Fruit fly (Drosophila melanogaster) whole organism, embryonic: ENCODE data around the gene pcm.

Experiments used
- CG10431 ChIP-seq: fragments of 200-800 bp; sonication (Bioruptor generic); optimal IDR thresholded peaks from 3 replicates; lab custom pipeline; 2018; ENCODE audit warnings: missing biosample characterization, mild to moderate bottlenecking, missing genetic modification characterization
- CG10543 ChIP-seq: fragments of 200-800 bp; sonication (Bioruptor generic); optimal IDR thresholded peaks from 3 replicates; lab custom pipeline; 2017; ENCODE audit warnings: missing biosample characterization, mild to moderate bottlenecking, missing genetic modification characterization, moderate library complexity
- CG11560 ChIP-seq: fragments of 200-800 bp; sonication (Bioruptor generic); IDR thresholded peaks from 3 replicates; pipeline ENCODE4 v1.3.6; 2022; ENCODE audit warnings: missing biosample characterization, missing genetic modification characterization
- CG11695 ChIP-seq: fragments of 200-800 bp; sonication (Bioruptor generic); IDR thresholded peaks from 3 replicates; pipeline ENCODE4 v1.3.6; 2022; ENCODE audit warnings: missing biosample characterization, missing genetic modification characterization
- CG12391 ChIP-seq: fragments of 200-800 bp; sonication (Bioruptor generic); optimal IDR thresholded peaks from 3 replicates; lab custom pipeline; 2018; ENCODE audit warnings: missing biosample characterization, mild to moderate bottlenecking, missing genetic modification characterization, moderate library complexity
- CG12769 ChIP-seq: fragments of 200-800 bp; sonication (Bioruptor generic); optimal IDR thresholded peaks from 2 replicates; lab custom pipeline; 2019; ENCODE audit warnings: missing biosample characterization, mild to moderate bottlenecking, missing genetic modification characterization, moderate library complexity
- CG13624 ChIP-seq: fragments of 200-800 bp; sonication (Bioruptor generic); optimal IDR thresholded peaks from 2 replicates; lab custom pipeline; 2016; ENCODE audit warnings: missing biosample characterization, missing genetic modification characterization
- CG13775 ChIP-seq: fragments of 200-800 bp; sonication (Bioruptor generic); optimal IDR thresholded peaks from 3 replicates; lab custom pipeline; 2017; ENCODE audit warnings: missing biosample characterization, mild to moderate bottlenecking, missing genetic modification characterization
- CG13894 ChIP-seq: fragments of 200-800 bp; sonication (Bioruptor generic); optimal IDR thresholded peaks from 3 replicates; lab custom pipeline; 2018; ENCODE audit warnings: missing biosample characterization, mild to moderate bottlenecking, missing genetic modification characterization, moderate library complexity
- CG14667 ChIP-seq: fragments of 200-800 bp; sonication (Bioruptor generic); IDR thresholded peaks from 2 replicates; pipeline ENCODE4 v1.3.6; 2022; ENCODE audit warnings: missing biosample characterization, missing genetic modification characterization
- CG14710 ChIP-seq: fragments of 200-800 bp; sonication (Bioruptor generic); optimal IDR thresholded peaks from 3 replicates; lab custom pipeline; 2019; ENCODE audit warnings: missing biosample characterization, mild to moderate bottlenecking, missing genetic modification characterization, moderate library complexity
- CG14860 ChIP-seq: fragments of 200-800 bp; sonication (Bioruptor generic); IDR thresholded peaks from 3 replicates; pipeline ENCODE4 v1.3.6; 2022; ENCODE audit warnings: missing biosample characterization, missing genetic modification characterization; ENCODE audit not compliant: partially characterized antibody
- CG14965 ChIP-seq: fragments of 200-800 bp; sonication (Bioruptor generic); optimal IDR thresholded peaks from 2 replicates; lab custom pipeline; 2016; ENCODE audit warnings: missing biosample characterization, missing genetic modification characterization, borderline replicate concordance
- CG1602 ChIP-seq: fragments of 200-800 bp; sonication (Bioruptor generic); optimal IDR thresholded peaks from 3 replicates; lab custom pipeline; 2016; ENCODE audit warnings: missing biosample characterization, missing genetic modification characterization
- CG16779 ChIP-seq: fragments of 200-800 bp; sonication (Bioruptor generic); IDR thresholded peaks from 2 replicates; pipeline ENCODE4 v1.3.6; 2022; ENCODE audit warnings: missing biosample characterization, missing genetic modification characterization
- CG17912 ChIP-seq: fragments of 200-800 bp; sonication (Bioruptor generic); optimal IDR thresholded peaks from 2 replicates; lab custom pipeline; 2018; ENCODE audit warnings: missing biosample characterization, mild to moderate bottlenecking, missing genetic modification characterization
- CG2116 ChIP-seq: fragments of 200-800 bp; sonication (Bioruptor generic); optimal IDR thresholded peaks from 3 replicates; lab custom pipeline; 2018; ENCODE audit warnings: missing biosample characterization, mild to moderate bottlenecking, missing genetic modification characterization
- CG3065 ChIP-seq: fragments of 200-800 bp; sonication (Bioruptor generic); optimal IDR thresholded peaks from 2 replicates; lab custom pipeline; 2016; ENCODE audit warnings: missing biosample characterization, missing genetic modification characterization
- CG3163 ChIP-seq: fragments of 200-800 bp; sonication (Bioruptor generic); optimal IDR thresholded peaks from 3 replicates; lab custom pipeline; 2016; ENCODE audit warnings: missing biosample characterization, missing genetic modification characterization
- CG33557 ChIP-seq: fragments of 200-800 bp; sonication (Bioruptor generic); optimal IDR thresholded peaks from 2 replicates; lab custom pipeline; 2019; ENCODE audit warnings: missing biosample characterization, mild to moderate bottlenecking, missing genetic modification characterization, moderate library complexity
- CG3995 ChIP-seq: fragments of 200-800 bp; sonication (Bioruptor generic); optimal IDR thresholded peaks from 3 replicates; lab custom pipeline; 2016; ENCODE audit warnings: missing biosample characterization, missing genetic modification characterization
- CG4617 ChIP-seq: fragments of 200-800 bp; sonication (Bioruptor generic); optimal IDR thresholded peaks from 3 replicates; lab custom pipeline; 2016; ENCODE audit warnings: missing biosample characterization, missing genetic modification characterization, borderline replicate concordance
- CG7745 ChIP-seq: fragments of 200-800 bp; sonication (Bioruptor generic); optimal IDR thresholded peaks from 2 replicates; lab custom pipeline; 2018; ENCODE audit warnings: missing biosample characterization, mild to moderate bottlenecking, missing genetic modification characterization, moderate library complexity
- CG7987 ChIP-seq: fragments of 200-800 bp; sonication (Bioruptor generic); optimal IDR thresholded peaks from 2 replicates; lab custom pipeline; 2018; ENCODE audit warnings: missing biosample characterization, mild to moderate bottlenecking, missing genetic modification characterization, moderate library complexity
- CTCF ChIP-seq: fragments of 200-800 bp; sonication (Bioruptor generic); optimal IDR thresholded peaks from 2 replicates; lab custom pipeline; 2017; ENCODE audit warnings: missing biosample characterization, mild to moderate bottlenecking, missing genetic modification characterization, moderate library complexity
- Camta ChIP-seq: fragments of 200-800 bp; sonication (Bioruptor generic); optimal IDR thresholded peaks from 2 replicates; lab custom pipeline; 2016; ENCODE audit warnings: missing biosample characterization, missing genetic modification characterization
- Dbx ChIP-seq: fragments of 200-800 bp; sonication (Bioruptor generic); IDR thresholded peaks from 3 replicates; pipeline ENCODE4 v1.3.6; 2022; ENCODE audit warnings: missing biosample characterization, missing genetic modification characterization
- Dp ChIP-seq: fragments of 200-800 bp; sonication (Bioruptor generic); optimal IDR thresholded peaks from 2 replicates; lab custom pipeline; 2018; ENCODE audit warnings: missing biosample characterization, mild to moderate bottlenecking, missing genetic modification characterization, moderate library complexity
- Dref ChIP-seq: fragments of 200-800 bp; sonication (Bioruptor generic); IDR thresholded peaks from 2 replicates; pipeline ENCODE4 v1.3.6; 2022; ENCODE audit warnings: missing biosample characterization, missing genetic modification characterization
- E2f2 ChIP-seq: fragments of 200-800 bp; sonication (Bioruptor generic); IDR thresholded peaks from 2 replicates; pipeline ENCODE4 v1.3.6; 2022; ENCODE audit warnings: missing biosample characterization, missing genetic modification characterization
- HLH3B ChIP-seq: fragments of 200-800 bp; sonication (Bioruptor generic); IDR thresholded peaks from 2 replicates; pipeline ENCODE4 v1.3.6; 2022; ENCODE audit warnings: missing biosample characterization, missing genetic modification characterization
- MTF-1 ChIP-seq: fragments of 200-800 bp; sonication (Bioruptor generic); optimal IDR thresholded peaks from 2 replicates; lab custom pipeline; 2018; ENCODE audit warnings: missing biosample characterization, mild to moderate bottlenecking, missing genetic modification characterization, borderline replicate concordance
- Myb ChIP-seq: fragments of 200-800 bp; sonication (Bioruptor generic); optimal IDR thresholded peaks from 2 replicates; lab custom pipeline; 2016; ENCODE audit warnings: missing biosample characterization, missing genetic modification characterization
- Nf-YA ChIP-seq: fragments of 200-800 bp; sonication (Bioruptor generic); IDR thresholded peaks from 2 replicates; pipeline ENCODE4 v1.3.6; 2022; ENCODE audit warnings: missing biosample characterization, missing genetic modification characterization
- Ptx1 ChIP-seq: fragments of 200-800 bp; sonication (Bioruptor generic); IDR thresholded peaks from 2 replicates; pipeline ENCODE4 v1.3.6; 2022; ENCODE audit warnings: missing biosample characterization, missing genetic modification characterization
- Rfx ChIP-seq: fragments of 200-800 bp; sonication (Bioruptor generic); IDR thresholded peaks from 2 replicates; pipeline ENCODE4 v1.3.6; 2022; ENCODE audit warnings: missing biosample characterization, missing genetic modification characterization
- Trl ChIP-seq, 3 experiments: fragments of >200 bp in 2 of 3; fragments of 200-800 bp in 1 of 3; sonication (Bioruptor generic) in 1 of 3; optimal IDR thresholded peaks; 2 replicates in 1 of 3; 3 replicates in 2 of 3; lab custom pipeline; 2016 to 2017; ENCODE audit warnings: missing biosample characterization in 1 of 3, missing genetic modification characterization in 1 of 3
- YL-1 ChIP-seq: fragments of 200-800 bp; sonication (Bioruptor generic); optimal IDR thresholded peaks from 3 replicates; lab custom pipeline; 2017; ENCODE audit warnings: missing biosample characterization, mild to moderate bottlenecking, missing genetic modification characterization
- cas ChIP-seq: fragments of 200-800 bp; sonication (Bioruptor generic); IDR thresholded peaks from 2 replicates; pipeline ENCODE4 v1.3.6; 2022; ENCODE audit warnings: missing biosample characterization, missing genetic modification characterization
- cg ChIP-seq: fragments of 200-800 bp; sonication (Bioruptor generic); optimal IDR thresholded peaks from 3 replicates; lab custom pipeline; 2019; ENCODE audit warnings: missing biosample characterization, mild to moderate bottlenecking, missing genetic modification characterization, moderate library complexity
- fd3F ChIP-seq: fragments of 200-800 bp; sonication (Bioruptor generic); optimal IDR thresholded peaks from 2 replicates; lab custom pipeline; 2018; ENCODE audit warnings: missing biosample characterization, mild to moderate bottlenecking, missing genetic modification characterization, moderate library complexity
- fd64A ChIP-seq: fragments of 200-800 bp; sonication (Bioruptor generic); optimal IDR thresholded peaks from 3 replicates; lab custom pipeline; 2018; ENCODE audit warnings: missing biosample characterization, mild to moderate bottlenecking, missing genetic modification characterization
- hbn ChIP-seq: fragments of 200-800 bp; sonication (Bioruptor generic); IDR thresholded peaks from 2 replicates; pipeline ENCODE4 v1.3.6; 2022; ENCODE audit warnings: missing biosample characterization, missing genetic modification characterization; ENCODE audit not compliant: partially characterized antibody
- kni ChIP-seq: fragments of 200-800 bp; sonication (Bioruptor generic); optimal IDR thresholded peaks from 3 replicates; lab custom pipeline; 2017; ENCODE audit warnings: mild to moderate bottlenecking, missing biosample characterization, missing genetic modification reagents, missing genetic modification characterization
- lab ChIP-seq: fragments of 200-800 bp; sonication (Bioruptor generic); optimal IDR thresholded peaks from 3 replicates; lab custom pipeline; 2017; ENCODE audit warnings: missing biosample characterization, missing genetic modification characterization, mild to moderate bottlenecking, moderate library complexity, missing genetic modification reagents
- lov ChIP-seq, 2 experiments: fragments of 200-800 bp in 1 of 2; fragments of >200 bp in 1 of 2; sonication (Bioruptor generic) in 1 of 2; IDR thresholded peaks in 1 of 2; optimal IDR thresholded peaks in 1 of 2; 2 replicates in 1 of 2; 3 replicates in 1 of 2; pipeline versions ENCODE4 v1.3.6 to Lab custom; 2017 to 2022; ENCODE audit warnings: missing biosample characterization in 1 of 2, missing genetic modification characterization in 1 of 2
- oc ChIP-seq: fragments of 200-800 bp; sonication (Bioruptor generic); optimal IDR thresholded peaks from 2 replicates; lab custom pipeline; 2018; ENCODE audit warnings: missing biosample characterization, mild to moderate bottlenecking, missing genetic modification characterization, moderate library complexity
- p53 ChIP-seq: fragments of 200-800 bp; sonication (Bioruptor generic); optimal IDR thresholded peaks from 2 replicates; lab custom pipeline; 2016; ENCODE audit warnings: missing biosample characterization, missing genetic modification characterization
- pzg ChIP-seq: fragments of 200-800 bp; sonication (Bioruptor generic); optimal IDR thresholded peaks from 3 replicates; lab custom pipeline; 2018; ENCODE audit warnings: missing biosample characterization, mild to moderate bottlenecking, missing genetic modification characterization, moderate library complexity
- sima ChIP-seq: fragments of 200-800 bp; sonication (Bioruptor generic); optimal IDR thresholded peaks from 2 replicates; lab custom pipeline; 2016; ENCODE audit warnings: missing biosample characterization, missing genetic modification characterization
- tup ChIP-seq: fragments of 200-800 bp; sonication (Bioruptor generic); optimal IDR thresholded peaks from 2 replicates; lab custom pipeline; 2016; ENCODE audit warnings: missing biosample characterization, mild to moderate bottlenecking, missing genetic modification characterization, moderate library complexity
- vvl ChIP-seq: fragments of 200-800 bp; sonication (Bioruptor generic); IDR thresholded peaks from 2 replicates; pipeline ENCODE4 v1.3.6; 2022; ENCODE audit warnings: missing biosample characterization, missing genetic modification characterization
- yki ChIP-seq: fragments of >200 bp; optimal IDR thresholded peaks from 3 replicates; lab custom pipeline; 2018

The pcm gene

DNA sequence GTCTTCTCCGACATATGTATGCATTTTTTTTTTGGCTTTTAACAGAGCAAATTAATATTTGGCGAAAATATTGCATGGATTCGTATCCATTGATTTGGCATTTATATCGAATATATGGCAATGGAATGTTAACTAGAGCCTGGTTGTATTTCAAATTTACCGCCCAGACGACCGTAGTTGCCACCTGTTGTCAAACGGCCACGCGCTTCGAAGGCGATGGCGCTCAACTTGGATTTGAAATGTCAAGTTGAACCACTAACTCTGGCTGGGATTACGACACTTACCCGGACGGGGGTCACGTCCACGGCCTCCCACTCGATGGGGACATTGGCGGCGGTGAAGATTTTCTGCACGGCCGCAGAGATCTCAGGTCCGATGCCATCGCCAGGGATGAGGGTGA lies 28.6 kb upstream of the pcm start:
- TF ChIP-seq CG14667 (GFP tag; lab: Robert Waterston, UW) (no peak), CG7745 (tag; lab: Kevin White, UChicago) (no peak), CG4617 (GFP tag; lab: Kevin White, UChicago) (no peak), tup (GFP tag; lab: Kevin White, UChicago) (no peak), E2f2 (GFP tag; lab: Robert Waterston, UW) (peak; percentile 88), cas (no peak), CG1602 (GFP tag; lab: Kevin White, UChicago) (no peak), CG12391 (tag; lab: Kevin White, UChicago) (no peak), lov (optimal IDR thresholded peaks at IDR 0.05; lab: Kevin White, UChicago) (no peak), lov (GFP tag; IDR thresholded peaks at IDR 0.05; lab: Robert Waterston, UW) (no peak), CG3995 (GFP tag; lab: Kevin White, UChicago) (no peak), CTCF (peak; percentile 58), vvl (GFP tag; lab: Robert Waterston, UW) (no peak), yki (no peak), CG2116 (peak; percentile 50), Dp (GFP tag; lab: Kevin White, UChicago) (peak; percentile 81), fd64A (GFP tag; lab: Kevin White, UChicago) (no peak), CG16779 (GFP tag; lab: Robert Waterston, UW) (no peak), Nf-YA (GFP tag; lab: Robert Waterston, UW) (no peak), CG11695 (GFP tag; lab: Robert Waterston, UW) (no peak), Dref (GFP tag; lab: Robert Waterston, UW) (0 out of 2 replicates have a peak, but pooled peaks have one; percentile 24), MTF-1 (GFP tag; lab: Kevin White, UChicago) (no peak), lab (GFP tag; lab: Kevin White, UChicago) (no peak), Rfx (GFP tag; lab: Robert Waterston, UW) (no peak), CG13894 (tag; lab: Kevin White, UChicago) (no peak), hbn (GFP tag; lab: Robert Waterston, UW) (peak; percentile 19; the same call in 1 of the 2 replicates), Ptx1 (no peak), fd3F (GFP tag; lab: Kevin White, UChicago) (no peak), CG7987 (no peak), pzg (GFP tag; lab: Kevin White, UChicago) (peak; percentile 14), Myb (no peak), CG14710 (no peak), CG3065 (no peak), Camta (no peak), CG10543 (GFP tag; lab: Kevin White, UChicago) (no peak), oc (tag; lab: Kevin White, UChicago) (no peak), CG14860 (GFP tag; lab: Robert Waterston, UW) (no peak), CG3163 (GFP tag; lab: Kevin White, UChicago) (no peak)

- no peak for TF ChIP-seq CG33557 (GFP tag; lab: Kevin White, UChicago)
- TF ChIP-seq HLH3B (GFP tag; lab: Robert Waterston, UW), result no peak
- TF ChIP-seq YL-1 (GFP tag; lab: Kevin White, UChicago), result no peak
- TF ChIP-seq CG11560 (tag; lab: Robert Waterston, UW), result no peak
- TF ChIP-seq Trl (optimal IDR thresholded peaks at IDR 0.05; lab: Kevin White, UChicago), result no peak
- no peak for TF ChIP-seq Trl (GFP tag; optimal IDR thresholded peaks at IDR 0.05; lab: Kevin White, UChicago)
- no peak for TF ChIP-seq sima (GFP tag; lab: Kevin White, UChicago)
- TF ChIP-seq CG13775 (GFP tag; lab: Kevin White, UChicago), result no peak
- peak; percentile 96 for TF ChIP-seq CG10431 (GFP tag; lab: Kevin White, UChicago)
- TF ChIP-seq kni (GFP tag; lab: Kevin White, UChicago), result no peak
- TF ChIP-seq cg, result peak; percentile 4
- no peak for TF ChIP-seq CG14965
- TF ChIP-seq Dbx (GFP tag; lab: Robert Waterston, UW), result no peak
- TF ChIP-seq CG13624 (GFP tag; lab: Kevin White, UChicago), result no peak
- no peak for TF ChIP-seq CG12769 (tag; lab: Kevin White, UChicago)
- no peak for TF ChIP-seq CG17912
- peak; percentile 96 for TF ChIP-seq p53 (GFP tag; lab: Kevin White, UChicago)
These were observed 18.4 kb upstream of the pcm start for dm6 chrX:19510204-19510603.
